Worm (Caenorhabditis elegans) whole organism, L4 larva: Measurements from ENCODE around the gene sre-43.
A peak's percentile ranks its signal among the peaks of the same experiment; 100 is the strongest.

ENCODE experiments used
- D1046.2 ChIP-seq: fragments of 200-800 bp; sonication (Bioruptor generic); IDR thresholded peaks from 2 replicates; pipeline ENCODE4 v1.3.6; 2022; ENCODE audit warnings: missing genetic modification characterization, missing compliant biosample characterization
- F26F4.8 ChIP-seq: fragments of 200-800 bp; sonication (Bioruptor generic); conservative IDR thresholded peaks from 2 replicates; pipeline ENCODE4 v1.3.6; 2022; ENCODE audit warnings: missing genetic modification characterization, missing compliant biosample characterization
- F49E8.2 ChIP-seq: sonication (generic microtip); optimal IDR thresholded peaks from 2 replicates; lab custom pipeline; 2016; ENCODE audit warnings: missing compliant biosample characterization, mild to moderate bottlenecking, missing genetic modification characterization, borderline replicate concordance
- T20F7.1 ChIP-seq: fragments of 200-800 bp; sonication (Bioruptor generic); optimal IDR thresholded peaks from 2 replicates; lab custom pipeline; 2018; ENCODE audit warnings: mild to moderate bottlenecking, missing genetic modification characterization, missing compliant biosample characterization
- T26A8.4 ChIP-seq: fragments of 200-800 bp; sonication (Bioruptor generic); IDR thresholded peaks from 2 replicates; pipeline ENCODE4 v1.3.6; 2022; ENCODE audit warnings: missing genetic modification characterization, missing compliant biosample characterization
- Y75B8A.6 ChIP-seq: fragments of 200-800 bp; sonication (Bioruptor generic); IDR thresholded peaks from 2 replicates; pipeline ENCODE4 v1.3.6; 2022; ENCODE audit warnings: missing genetic modification reagents, missing genetic modification characterization, missing compliant biosample characterization
- ceh-28 ChIP-seq: fragments of 150-350 bp; optimal IDR thresholded peaks from 2 replicates; lab custom pipeline; 2014; ENCODE audit warnings: missing biosample characterization, missing genetic modification reagents, missing genetic modification characterization
- ceh-32 ChIP-seq: sonication (generic microtip); optimal IDR thresholded peaks from 2 replicates; lab custom pipeline; 2016; ENCODE audit warnings: mild to moderate bottlenecking, missing genetic modification characterization, missing compliant biosample characterization; ENCODE audit not compliant: poor library complexity
- ceh-62 ChIP-seq: sonication (generic microtip); optimal IDR thresholded peaks from 2 replicates; lab custom pipeline; 2017; ENCODE audit warnings: missing biosample characterization, missing genetic modification characterization
- ces-1 ChIP-seq: fragments of 150-350 bp; sonication (generic microtip); optimal IDR thresholded peaks from 4 replicates; lab custom pipeline; 2014; ENCODE audit warnings: missing biosample characterization, missing genetic modification reagents, missing genetic modification characterization
- cey-2 ChIP-seq: sonication (generic microtip); optimal IDR thresholded peaks from 3 replicates; lab custom pipeline; 2017; ENCODE audit warnings: missing genetic modification characterization, mild to moderate bottlenecking, missing compliant biosample characterization, antibody characterized with exemption, borderline replicate concordance; ENCODE audit not compliant: insufficient read depth
- daf-12 ChIP-seq: fragments of 150-350 bp; optimal IDR thresholded peaks from 2 replicates; lab custom pipeline; 2014; ENCODE audit warnings: missing biosample characterization, missing genetic modification reagents, missing genetic modification characterization
- daf-16 ChIP-seq, 3 experiments: sonication (generic microtip); optimal IDR thresholded peaks; 2 replicates each; lab custom pipeline; 2016 to 2017; ENCODE audit warnings: missing genetic modification characterization in 3 of 3, missing genetic modification reagents in 3 of 3, mild to moderate bottlenecking in 2 of 3, missing compliant biosample characterization in 2 of 3, missing biosample characterization in 1 of 3, moderate library complexity in 1 of 3
- dmd-6 ChIP-seq: fragments of 200-800 bp; sonication (Bioruptor generic); IDR thresholded peaks from 2 replicates; pipeline ENCODE4 v1.3.6; 2022; ENCODE audit warnings: missing genetic modification reagents, missing genetic modification characterization, missing compliant biosample characterization
- dve-1 ChIP-seq: sonication (generic microtip); optimal IDR thresholded peaks from 2 replicates; lab custom pipeline; 2017; ENCODE audit warnings: antibody characterized with exemption, mild to moderate bottlenecking, missing genetic modification characterization, missing compliant biosample characterization; ENCODE audit not compliant: insufficient read depth
- egl-43 ChIP-seq: fragments of 200-800 bp; sonication (Bioruptor generic); IDR thresholded peaks from 2 replicates; pipeline ENCODE4 v1.3.6; 2022; ENCODE audit warnings: missing genetic modification reagents, missing genetic modification characterization, missing compliant biosample characterization
- fkh-10 ChIP-seq: fragments of 150-350 bp; optimal IDR thresholded peaks from 2 replicates; lab custom pipeline; 2014; ENCODE audit warnings: missing biosample characterization, missing genetic modification reagents, missing genetic modification characterization
- lim-7 ChIP-seq: fragments of 200-800 bp; sonication (Bioruptor generic); IDR thresholded peaks from 2 replicates; pipeline ENCODE4 v1.3.6; 2022; ENCODE audit warnings: missing genetic modification characterization, missing compliant biosample characterization
- lin-29 ChIP-seq: fragments of 200-800 bp; sonication (Bioruptor generic); IDR thresholded peaks from 2 replicates; pipeline ENCODE4 v1.3.6; 2022; ENCODE audit warnings: missing genetic modification reagents, missing genetic modification characterization, missing compliant biosample characterization
- lin-38 ChIP-seq: fragments of 200-800 bp; sonication (Bioruptor generic); IDR thresholded peaks from 2 replicates; pipeline ENCODE4 v1.3.6; 2022; ENCODE audit warnings: missing genetic modification reagents, missing genetic modification characterization, missing compliant biosample characterization
- lin-39 ChIP-seq: fragments of 150-350 bp; optimal IDR thresholded peaks from 2 replicates; lab custom pipeline; 2014; ENCODE audit warnings: missing biosample characterization, missing genetic modification reagents, missing genetic modification characterization
- lir-3 ChIP-seq: sonication (generic microtip); optimal IDR thresholded peaks from 2 replicates; lab custom pipeline; 2016; ENCODE audit warnings: mild to moderate bottlenecking, missing genetic modification characterization, missing compliant biosample characterization
- mdl-1 ChIP-seq, 2 experiments: fragments of 150-350 bp in 1 of 2; sonication (generic microtip) in 1 of 2; optimal IDR thresholded peaks; 2 replicates each; lab custom pipeline; 2014 to 2017; ENCODE audit warnings: missing biosample characterization in 2 of 2, missing genetic modification characterization in 2 of 2
- mdt-29 ChIP-seq: fragments of 200-800 bp; sonication (Bioruptor generic); IDR thresholded peaks from 2 replicates; pipeline ENCODE4 v1.3.6; 2022; ENCODE audit warnings: missing genetic modification reagents, missing genetic modification characterization, missing compliant biosample characterization
- mes-2 ChIP-seq: sonication (generic microtip); optimal IDR thresholded peaks from 2 replicates; lab custom pipeline; 2016; ENCODE audit warnings: missing genotype, mild to moderate bottlenecking, missing genetic modification characterization, missing compliant biosample characterization; ENCODE audit not compliant: poor library complexity, severe bottlenecking
- mxl-2 ChIP-seq: fragments of 200-800 bp; sonication (Bioruptor generic); conservative IDR thresholded peaks from 2 replicates; pipeline ENCODE4 v1.3.6; 2022; ENCODE audit warnings: missing genetic modification reagents, missing genetic modification characterization, missing compliant biosample characterization
- nhr-28 ChIP-seq: fragments of 150-350 bp; optimal IDR thresholded peaks from 2 replicates; lab custom pipeline; 2014; ENCODE audit warnings: missing biosample characterization, missing genetic modification characterization
- nhr-42 ChIP-seq: fragments of 200-800 bp; sonication (Bioruptor generic); IDR thresholded peaks from 2 replicates; pipeline ENCODE4 v1.3.6; 2022; ENCODE audit warnings: missing genetic modification characterization, missing compliant biosample characterization
- nhr-77 ChIP-seq: fragments of 150-350 bp; optimal IDR thresholded peaks from 2 replicates; lab custom pipeline; 2014; ENCODE audit warnings: missing biosample characterization, missing genetic modification characterization
- php-3 ChIP-seq: fragments of 200-800 bp; sonication (Bioruptor generic); IDR thresholded peaks from 2 replicates; pipeline ENCODE4 v1.3.6; 2022; ENCODE audit warnings: missing genetic modification reagents, missing genetic modification characterization, missing compliant biosample characterization
- pqm-1 ChIP-seq: sonication (generic microtip); optimal IDR thresholded peaks from 2 replicates; lab custom pipeline; 2017; ENCODE audit warnings: missing biosample characterization, missing genetic modification characterization
- set-16 ChIP-seq: fragments of 200-800 bp; sonication (Bioruptor generic); IDR thresholded peaks from 2 replicates; pipeline ENCODE4 v1.3.6; 2022; ENCODE audit warnings: missing genetic modification reagents, missing genetic modification characterization, missing compliant biosample characterization
- skn-1 ChIP-seq: fragments of 150-350 bp; optimal IDR thresholded peaks from 2 replicates; lab custom pipeline; 2014; ENCODE audit warnings: missing biosample characterization, missing genetic modification characterization
- snpc-1.2 ChIP-seq: fragments of 200-800 bp; sonication (Bioruptor generic); IDR thresholded peaks from 2 replicates; pipeline ENCODE4 v1.3.6; 2022; ENCODE audit warnings: missing genetic modification reagents, missing genetic modification characterization, missing compliant biosample characterization
- tag-97 ChIP-seq: fragments of 200-800 bp; sonication (Bioruptor generic); IDR thresholded peaks from 2 replicates; pipeline ENCODE4 v1.3.6; 2022; ENCODE audit warnings: missing genetic modification characterization, missing compliant biosample characterization
- tra-1 ChIP-seq: fragments of 200-800 bp; sonication (Bioruptor generic); IDR thresholded peaks from 2 replicates; pipeline ENCODE4 v1.3.6; 2022; ENCODE audit warnings: missing genetic modification reagents, missing genetic modification characterization, missing compliant biosample characterization
- zfp-2 ChIP-seq: sonication (generic microtip); optimal IDR thresholded peaks from 2 replicates; lab custom pipeline; 2016; ENCODE audit warnings: mild to moderate bottlenecking, missing genetic modification characterization, missing compliant biosample characterization
- zfp-3 ChIP-seq: fragments of 200-800 bp; sonication (Bioruptor generic); conservative IDR thresholded peaks from 2 replicates; pipeline ENCODE4 v1.3.6; 2022; ENCODE audit warnings: missing genetic modification reagents, missing genetic modification characterization, missing compliant biosample characterization
- zip-11 ChIP-seq: fragments of 200-800 bp; sonication (Bioruptor generic); IDR thresholded peaks from 2 replicates; pipeline ENCODE4 v1.3.6; 2022; ENCODE audit warnings: missing genetic modification characterization, missing compliant biosample characterization
- ztf-11 ChIP-seq: fragments of 150-350 bp; optimal IDR thresholded peaks from 2 replicates; lab custom pipeline; 2014; ENCODE audit warnings: missing biosample characterization, missing genetic modification characterization
- ztf-7 ChIP-seq: fragments of 150-350 bp; optimal IDR thresholded peaks from 2 replicates; lab custom pipeline; 2014; ENCODE audit warnings: missing biosample characterization, missing genetic modification characterization

The sre-43 gene

DNA sequence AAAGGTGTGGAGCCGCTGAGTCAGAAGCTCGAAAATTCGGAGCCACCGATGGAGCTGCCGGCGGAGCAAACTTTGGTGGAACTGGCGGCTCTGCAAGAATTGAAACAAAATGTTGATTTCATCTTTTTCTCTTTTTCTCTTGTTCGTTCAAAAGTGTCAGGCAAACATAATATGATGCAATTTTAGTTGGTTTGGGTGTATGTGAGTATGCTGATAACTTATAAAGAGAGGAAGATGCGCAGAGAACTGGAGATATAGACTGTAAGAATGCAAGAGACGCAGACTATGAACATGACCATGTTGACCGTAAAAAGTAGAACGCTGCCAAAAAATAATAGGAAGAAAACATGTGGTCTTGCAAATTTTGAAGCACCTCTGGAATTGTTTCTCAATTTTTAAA is 14.8 kb downstream of the sre-43 start (continued):
- 0 out of 2 replicates have a peak, but pooled peaks have one; percentile 29 for TF ChIP-seq mdt-29 (GFP tag; lab: Robert Waterston, UW)
- no peak for TF ChIP-seq ztf-11 (tag; lab: Kevin White, UChicago)
- peak; percentile 96 for TF ChIP-seq nhr-77
- TF ChIP-seq lin-38, result no peak
- no peak for TF ChIP-seq lim-7 (GFP tag; lab: Robert Waterston, UW)
- peak; percentile 79 for TF ChIP-seq pqm-1 (tag; lab: Kevin White, UChicago)
- peak; percentile 11; the same call in 1 of the 2 replicates for TF ChIP-seq set-16 (GFP tag; lab: Robert Waterston, UW)
- peak; percentile 46 for TF ChIP-seq cey-2
- TF ChIP-seq ceh-32 (tag; lab: Kevin White, UChicago), result no peak
- TF ChIP-seq php-3, result peak; percentile 47; the same call in 1 of the 2 replicates
- TF ChIP-seq lin-39 (tag; lab: Kevin White, UChicago), result no peak
- peak in 1 of 2 experiments; percentile 33 for TF ChIP-seq mdl-1 (tag; optimal IDR thresholded peaks at IDR 0.05; lab: Kevin White, UChicago)
- TF ChIP-seq nhr-42 (GFP tag; lab: Robert Waterston, UW), result no peak
- TF ChIP-seq mes-2, result peak; percentile 49
- no peak for TF ChIP-seq mxl-2 (GFP tag; lab: Robert Waterston, UW)
- 0 out of 2 replicates have a peak, but pooled peaks have one; percentile 25 for TF ChIP-seq T26A8.4
- TF ChIP-seq ztf-7, result peak; percentile 99
- TF ChIP-seq, all 104 proteins: peak for 28

DNA sequence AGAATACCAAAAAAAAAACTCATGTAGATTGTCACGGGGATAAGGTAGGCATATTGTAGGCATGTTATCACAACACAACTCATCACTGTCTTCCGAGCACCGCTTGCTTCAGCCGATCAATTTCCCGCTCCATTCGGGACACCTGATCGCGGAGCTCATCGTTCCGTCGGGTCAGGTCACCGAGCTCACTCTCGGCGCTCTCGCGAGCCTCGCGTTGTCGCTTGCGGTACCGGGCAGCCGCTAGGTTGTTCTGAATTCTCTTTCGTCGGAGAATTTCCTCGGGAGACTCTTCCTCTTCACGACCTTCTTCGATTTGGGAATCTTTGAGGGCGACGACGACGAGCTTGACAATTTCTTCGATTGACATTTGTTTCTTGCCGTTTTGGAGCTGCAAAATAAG is 16.9 kb downstream of the sre-43 start:
- TF ChIP-seq tra-1 (GFP tag; lab: Robert Waterston, UW) (no peak), set-16 (GFP tag; lab: Robert Waterston, UW) (peak; percentile 94), ceh-62 (tag; lab: Kevin White, UChicago) (no peak), egl-43 (GFP tag; lab: Robert Waterston, UW) (0 out of 2 replicates have a peak, but pooled peaks have one; percentile 56)

DNA sequence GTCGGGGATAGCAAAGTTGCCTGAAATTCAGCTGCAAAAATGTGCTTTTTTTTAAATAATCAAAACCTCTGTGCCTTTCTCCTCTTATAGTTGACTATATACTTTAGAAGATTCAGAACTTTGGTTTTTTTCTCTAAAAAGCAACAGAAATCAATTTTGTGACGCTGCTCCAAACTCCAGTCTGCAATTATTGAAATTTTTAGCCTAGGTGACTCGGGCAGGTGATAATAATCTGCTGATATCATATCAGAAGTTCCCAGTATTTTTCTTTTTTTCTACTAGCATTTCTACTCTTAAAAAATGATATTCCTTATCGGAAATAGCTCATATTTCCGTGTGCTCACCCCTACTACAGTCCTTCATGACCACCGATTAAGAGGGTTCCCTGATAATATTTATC is 19.6 kb downstream of the sre-43 start, which contains the start of gene sre-44:
TSS of gene sre-44 (plus strand) at position 301 of the 400 bp plus-strand sequence.
- TF ChIP-seq snpc-1.2 (GFP tag; lab: Robert Waterston, UW), result no peak
- TF ChIP-seq zfp-2 (tag; lab: Kevin White, UChicago), result no peak
- TF ChIP-seq nhr-42 (GFP tag; lab: Robert Waterston, UW), result no peak
- no peak for TF ChIP-seq dmd-6 (GFP tag; lab: Robert Waterston, UW)
- TF ChIP-seq Y75B8A.6, result no peak

ce11 chrII:13946455-13947093 is 22.3 kb downstream of the sre-43 start:
- TF ChIP-seq lin-38, result peak; percentile 37; the same call in 1 of the 2 replicates

- TF ChIP-seq ceh-28 (no peak), skn-1 (tag; lab: Kevin White, UChicago) (no peak), pqm-1 (tag; lab: Kevin White, UChicago) (peak; percentile 59), F49E8.2 (tag; lab: Kevin White, UChicago) (no peak), F26F4.8 (GFP tag; lab: Robert Waterston, UW) (no peak), dve-1 (tag; lab: Kevin White, UChicago) (peak; percentile 24), egl-43 (GFP tag; lab: Robert Waterston, UW) (no peak), zip-11 (no peak), zfp-2 (tag; lab: Kevin White, UChicago) (no peak), tag-97 (GFP tag; lab: Robert Waterston, UW) (no peak), mdl-1 (tag; optimal IDR thresholded peaks at IDR 0.05; lab: Kevin White, UChicago) (no peak), tra-1 (GFP tag; lab: Robert Waterston, UW) (no peak), lir-3 (no peak), D1046.2 (GFP tag; lab: Robert Waterston, UW) (no peak), nhr-77 (no peak), daf-16 (GFP tag; optimal IDR thresholded peaks at IDR 0.05; lab: Kevin White, UChicago) (no peak), daf-16 (tag; optimal IDR thresholded peaks at IDR 0.05; lab: Kevin White, UChicago) (peak; percentile 38), php-3 (peak; percentile 55; the same call in 1 of the 2 replicates), snpc-1.2 (GFP tag; lab: Robert Waterston, UW) (no peak), zfp-3 (GFP tag; lab: Robert Waterston, UW) (no peak), daf-12 (no peak), nhr-28 (tag; lab: Kevin White, UChicago) (peak; percentile 2), lin-29 (GFP tag; lab: Robert Waterston, UW) (no peak), ces-1 (GFP tag; lab: Kevin White, UChicago) (no peak), fkh-10 (no peak), lim-7 (GFP tag; lab: Robert Waterston, UW) (no peak), T20F7.1 (GFP tag; lab: Kevin White, UChicago) (no peak)
Observed at ce11 chrII:13945527-13945926, 23.4 kb downstream of the sre-43 start.
